Fruit fly (Drosophila melanogaster) whole organism, embryonic: ENCODE data around the gene Ankle2.

ENCODE experiments used
- B-H2 ChIP-seq: fragments of 200-800 bp; sonication (Bioruptor generic); optimal IDR thresholded peaks from 2 replicates; lab custom pipeline; 2018; ENCODE audit warnings: missing biosample characterization, mild to moderate bottlenecking, missing genetic modification characterization
- CG11696 ChIP-seq: fragments of 200-800 bp; sonication (Bioruptor generic); IDR thresholded peaks from 2 replicates; pipeline ENCODE4 v1.3.6; 2022; ENCODE audit warnings: missing biosample characterization, missing genetic modification characterization
- CG12942 ChIP-seq: fragments of 200-800 bp; sonication (Bioruptor generic); optimal IDR thresholded peaks from 3 replicates; lab custom pipeline; 2016; ENCODE audit warnings: missing biosample characterization, missing genetic modification characterization
- CG13624 ChIP-seq: fragments of 200-800 bp; sonication (Bioruptor generic); optimal IDR thresholded peaks from 2 replicates; lab custom pipeline; 2016; ENCODE audit warnings: missing biosample characterization, missing genetic modification characterization
- CG14441 ChIP-seq: fragments of 200-800 bp; sonication (Bioruptor generic); IDR thresholded peaks from 2 replicates; pipeline ENCODE4 v1.3.6; 2022; ENCODE audit warnings: missing biosample characterization, missing genetic modification characterization
- CG15073 ChIP-seq: fragments of 200-800 bp; sonication (Bioruptor generic); optimal IDR thresholded peaks from 2 replicates; lab custom pipeline; 2016; ENCODE audit warnings: missing biosample characterization, missing genetic modification characterization
- CG15514 ChIP-seq: fragments of 200-800 bp; sonication (Bioruptor generic); optimal IDR thresholded peaks from 3 replicates; lab custom pipeline; 2017; ENCODE audit warnings: missing biosample characterization, missing genetic modification characterization, mild to moderate bottlenecking, moderate library complexity, missing genetic modification reagents
- CG15601 ChIP-seq: fragments of 200-800 bp; sonication (Bioruptor generic); optimal IDR thresholded peaks from 3 replicates; lab custom pipeline; 2019; ENCODE audit warnings: missing biosample characterization, mild to moderate bottlenecking, missing genetic modification characterization, moderate library complexity
- CG16813 ChIP-seq: fragments of 200-800 bp; sonication (Bioruptor generic); IDR thresholded peaks from 3 replicates; pipeline ENCODE4 v1.3.6; 2022; ENCODE audit warnings: missing biosample characterization, missing genetic modification characterization; ENCODE audit not compliant: partially characterized antibody
- CG16815 ChIP-seq: fragments of 200-800 bp; sonication (Bioruptor generic); optimal IDR thresholded peaks from 3 replicates; lab custom pipeline; 2017; ENCODE audit warnings: missing biosample characterization, mild to moderate bottlenecking, missing genetic modification characterization
- CG17802 ChIP-seq: fragments of 200-800 bp; sonication (Bioruptor generic); optimal IDR thresholded peaks from 2 replicates; lab custom pipeline; 2018; ENCODE audit warnings: missing biosample characterization, mild to moderate bottlenecking, missing genetic modification characterization, moderate library complexity
- CG18476 ChIP-seq: fragments of 200-800 bp; sonication (Bioruptor generic); optimal IDR thresholded peaks from 2 replicates; lab custom pipeline; 2016; ENCODE audit warnings: missing biosample characterization, mild to moderate bottlenecking, missing genetic modification characterization
- CG18599 ChIP-seq: fragments of 200-800 bp; sonication (Bioruptor generic); optimal IDR thresholded peaks from 3 replicates; lab custom pipeline; 2017; ENCODE audit warnings: missing biosample characterization, missing genetic modification characterization, mild to moderate bottlenecking, moderate library complexity, missing genetic modification reagents
- CG2678 ChIP-seq: fragments of 200-800 bp; sonication (Bioruptor generic); optimal IDR thresholded peaks from 3 replicates; lab custom pipeline; 2019; ENCODE audit warnings: missing biosample characterization, mild to moderate bottlenecking, missing genetic modification characterization, moderate library complexity
- CG3065 ChIP-seq: fragments of 200-800 bp; sonication (Bioruptor generic); optimal IDR thresholded peaks from 2 replicates; lab custom pipeline; 2016; ENCODE audit warnings: missing biosample characterization, missing genetic modification characterization
- CG32767 ChIP-seq: fragments of 200-800 bp; sonication (Bioruptor generic); IDR thresholded peaks from 2 replicates; pipeline ENCODE4 v1.3.6; 2022; ENCODE audit warnings: missing biosample characterization, missing genetic modification characterization
- CG33557 ChIP-seq: fragments of 200-800 bp; sonication (Bioruptor generic); optimal IDR thresholded peaks from 2 replicates; lab custom pipeline; 2019; ENCODE audit warnings: missing biosample characterization, mild to moderate bottlenecking, missing genetic modification characterization, moderate library complexity
- CG3838 ChIP-seq: fragments of 200-800 bp; sonication (Bioruptor generic); optimal IDR thresholded peaks from 3 replicates; lab custom pipeline; 2016; ENCODE audit warnings: missing biosample characterization, missing genetic modification characterization
- CG4617 ChIP-seq: fragments of 200-800 bp; sonication (Bioruptor generic); optimal IDR thresholded peaks from 3 replicates; lab custom pipeline; 2016; ENCODE audit warnings: missing biosample characterization, missing genetic modification characterization, borderline replicate concordance
- CG6175 ChIP-seq: fragments of 200-800 bp; sonication (Bioruptor generic); IDR thresholded peaks from 3 replicates; pipeline ENCODE4 v1.3.6; 2022; ENCODE audit warnings: missing biosample characterization, missing genetic modification characterization
- CG6765 ChIP-seq: fragments of 200-800 bp; sonication (Bioruptor generic); optimal IDR thresholded peaks from 3 replicates; lab custom pipeline; 2017; ENCODE audit warnings: missing biosample characterization, mild to moderate bottlenecking, missing genetic modification characterization
- CG7928 ChIP-seq: fragments of 200-800 bp; sonication (Bioruptor generic); optimal IDR thresholded peaks from 2 replicates; lab custom pipeline; 2017; ENCODE audit warnings: missing biosample characterization, mild to moderate bottlenecking, missing genetic modification characterization
- CHES-1-like ChIP-seq: fragments of 200-800 bp; sonication (Bioruptor generic); optimal IDR thresholded peaks from 2 replicates; lab custom pipeline; 2016; ENCODE audit warnings: missing biosample characterization, missing genetic modification characterization
- Drgx ChIP-seq: fragments of 200-800 bp; sonication (Bioruptor generic); IDR thresholded peaks from 2 replicates; pipeline ENCODE4 v1.3.6; 2022; ENCODE audit warnings: missing biosample characterization, missing genetic modification characterization
- E2f2 ChIP-seq: fragments of 200-800 bp; sonication (Bioruptor generic); IDR thresholded peaks from 2 replicates; pipeline ENCODE4 v1.3.6; 2022; ENCODE audit warnings: missing biosample characterization, missing genetic modification characterization
- GATAe ChIP-seq: fragments of 200-800 bp; sonication (Bioruptor generic); conservative IDR thresholded peaks from 2 replicates; pipeline ENCODE4 v1.3.6; 2022; ENCODE audit warnings: missing biosample characterization, missing genetic modification characterization
- HmgD ChIP-seq: fragments of 200-800 bp; sonication (Bioruptor generic); optimal IDR thresholded peaks from 3 replicates; lab custom pipeline; 2016; ENCODE audit warnings: missing biosample characterization, missing genetic modification characterization
- Med ChIP-seq: fragments of 200-800 bp; sonication (Bioruptor generic); peaks from one replicate; lab custom pipeline; 2016; ENCODE audit warnings: missing biosample characterization, missing genetic modification characterization, mild to moderate bottlenecking, inconsistent platforms, moderate library complexity
- Myb ChIP-seq: fragments of 200-800 bp; sonication (Bioruptor generic); optimal IDR thresholded peaks from 2 replicates; lab custom pipeline; 2016; ENCODE audit warnings: missing biosample characterization, missing genetic modification characterization
- Six4 ChIP-seq: fragments of 200-800 bp; sonication (Bioruptor generic); optimal IDR thresholded peaks from 2 replicates; lab custom pipeline; 2016; ENCODE audit warnings: missing biosample characterization, missing genetic modification characterization
- Sry-β ChIP-seq: fragments of 200-800 bp; sonication (Bioruptor generic); optimal IDR thresholded peaks from 2 replicates; lab custom pipeline; 2018; ENCODE audit warnings: missing biosample characterization, mild to moderate bottlenecking, missing genetic modification characterization, moderate library complexity
- ac ChIP-seq: fragments of 200-800 bp; sonication (Bioruptor generic); optimal IDR thresholded peaks from 3 replicates; lab custom pipeline; 2017; ENCODE audit warnings: missing biosample characterization, mild to moderate bottlenecking, missing genetic modification characterization
- al ChIP-seq: fragments of 200-800 bp; sonication (Bioruptor generic); IDR thresholded peaks from 2 replicates; pipeline ENCODE4 v1.3.6; 2022; ENCODE audit warnings: missing biosample characterization, missing genetic modification characterization
- bab2 ChIP-seq: fragments of 200-800 bp; sonication (Bioruptor generic); optimal IDR thresholded peaks from 2 replicates; lab custom pipeline; 2016; ENCODE audit warnings: missing biosample characterization, missing genetic modification characterization
- bcd ChIP-seq: fragments of 200-800 bp; sonication (Bioruptor generic); optimal IDR thresholded peaks from 2 replicates; lab custom pipeline; 2017; ENCODE audit warnings: missing biosample characterization, mild to moderate bottlenecking, missing genetic modification characterization
- cato ChIP-seq: fragments of 200-800 bp; sonication (Bioruptor generic); optimal IDR thresholded peaks from 2 replicates; lab custom pipeline; 2016; ENCODE audit warnings: missing biosample characterization, missing genetic modification characterization, borderline replicate concordance
- chif ChIP-seq, 2 experiments: fragments of 200-800 bp; sonication (Bioruptor generic); optimal IDR thresholded peaks; 3 replicates each; lab custom pipeline; 2016; ENCODE audit warnings: missing biosample characterization in 2 of 2, missing genetic modification characterization in 2 of 2
- ci ChIP-seq: fragments of 200-800 bp; sonication (Bioruptor generic); IDR thresholded peaks from 3 replicates; pipeline ENCODE4 v1.3.6; 2022; ENCODE audit warnings: missing biosample characterization, missing genetic modification characterization
- croc ChIP-seq: fragments of 200-800 bp; sonication (Bioruptor generic); conservative IDR thresholded peaks from 3 replicates; pipeline ENCODE4 v1.3.6; 2022; ENCODE audit warnings: missing biosample characterization, missing genetic modification characterization
- dmrt99B ChIP-seq: fragments of 200-800 bp; sonication (Bioruptor generic); optimal IDR thresholded peaks from 2 replicates; lab custom pipeline; 2018; ENCODE audit warnings: missing biosample characterization, mild to moderate bottlenecking, missing genetic modification characterization, moderate library complexity
- ems ChIP-seq: fragments of 200-800 bp; sonication (Bioruptor generic); optimal IDR thresholded peaks from 3 replicates; lab custom pipeline; 2016; ENCODE audit warnings: missing biosample characterization, missing genetic modification characterization
- h ChIP-seq: fragments of >200 bp; optimal IDR thresholded peaks from 2 replicates; lab custom pipeline; 2017
- ham ChIP-seq: fragments of 200-800 bp; sonication (Bioruptor generic); IDR thresholded peaks from 2 replicates; pipeline ENCODE4 v1.3.6; 2022; ENCODE audit warnings: missing biosample characterization, missing genetic modification characterization
- hbn ChIP-seq: fragments of 200-800 bp; sonication (Bioruptor generic); IDR thresholded peaks from 2 replicates; pipeline ENCODE4 v1.3.6; 2022; ENCODE audit warnings: missing biosample characterization, missing genetic modification characterization; ENCODE audit not compliant: partially characterized antibody
- inv ChIP-seq: fragments of 200-800 bp; sonication (Bioruptor generic); IDR thresholded peaks from 2 replicates; pipeline ENCODE4 v1.3.6; 2022; ENCODE audit warnings: missing biosample characterization, missing genetic modification characterization; ENCODE audit not compliant: partially characterized antibody
- otp ChIP-seq: fragments of 200-800 bp; sonication (Bioruptor generic); IDR thresholded peaks from 3 replicates; pipeline ENCODE4, ENCODE4 v1.3.6; 2022; ENCODE audit warnings: missing biosample characterization, missing genetic modification characterization
- pb ChIP-seq: fragments of 200-800 bp; sonication (Bioruptor generic); optimal IDR thresholded peaks from 3 replicates; lab custom pipeline; 2016; ENCODE audit warnings: missing biosample characterization, missing genetic modification characterization
- pho ChIP-seq: fragments of 200-800 bp; sonication (Bioruptor generic); optimal IDR thresholded peaks from 2 replicates; lab custom pipeline; 2016; ENCODE audit warnings: missing biosample characterization, missing genetic modification characterization
- tup ChIP-seq: fragments of 200-800 bp; sonication (Bioruptor generic); optimal IDR thresholded peaks from 2 replicates; lab custom pipeline; 2016; ENCODE audit warnings: missing biosample characterization, mild to moderate bottlenecking, missing genetic modification characterization, moderate library complexity
- wdn ChIP-seq: fragments of 200-800 bp; sonication (Bioruptor generic); IDR thresholded peaks from 2 replicates; pipeline ENCODE4 v1.3.6; 2022; ENCODE audit warnings: missing biosample characterization, missing genetic modification characterization
- wek ChIP-seq: fragments of 200-800 bp; sonication (Bioruptor generic); optimal IDR thresholded peaks from 3 replicates; lab custom pipeline; 2018; ENCODE audit warnings: missing biosample characterization, mild to moderate bottlenecking, missing genetic modification characterization, moderate library complexity

Gene Ankle2

DNA sequence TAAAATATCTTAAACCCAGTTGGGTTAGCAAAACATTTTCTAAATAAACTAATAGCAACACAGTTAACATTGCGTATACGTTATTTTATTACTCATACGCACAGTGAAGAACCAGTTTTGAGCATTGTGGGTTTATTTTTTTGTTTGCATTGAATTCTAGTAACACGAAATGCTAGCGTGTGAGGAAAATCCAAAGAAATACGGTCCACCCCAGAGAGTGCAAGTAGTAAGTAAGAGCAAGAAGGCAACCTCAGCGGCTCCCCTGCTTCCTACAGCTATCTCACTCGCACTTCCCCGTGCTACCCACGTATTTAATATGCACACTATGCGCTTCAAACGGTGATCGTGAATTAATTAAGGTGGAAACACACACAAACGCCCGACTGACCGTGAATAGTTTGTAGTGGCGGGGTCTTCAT lies 46.0 kb upstream of the Ankle2 start (continued):
- TF ChIP-seq inv (GFP tag; lab: Robert Waterston, UW), result no peak
- peak; percentile 82 for TF ChIP-seq bab2
- peak; percentile 69 for TF ChIP-seq al (GFP tag; lab: Robert Waterston, UW)
- peak; percentile 68 to 78 for TF ChIP-seq chif (GFP tag; optimal IDR thresholded peaks at IDR 0.05; lab: Kevin White, UChicago)
- peak; percentile 57 for TF ChIP-seq B-H2 (GFP tag; lab: Kevin White, UChicago)
- peak; percentile 52 for TF ChIP-seq E2f2
- TF ChIP-seq CG16813 (GFP tag; lab: Robert Waterston, UW), result no peak
- peak; percentile 74 for TF ChIP-seq ci (GFP tag; lab: Robert Waterston, UW)
- peak; percentile 74 for TF ChIP-seq wdn
- TF ChIP-seq CG15601 (tag; lab: Kevin White, UChicago), result peak; percentile 73
- TF ChIP-seq tup, result no peak
- TF ChIP-seq CG11696 (GFP tag; lab: Robert Waterston, UW), result peak; percentile 54; the same call in 1 of the 2 replicates
- no peak for TF ChIP-seq Sry-β (GFP tag; lab: Kevin White, UChicago)
- peak; percentile 85 for TF ChIP-seq bcd (GFP tag; lab: Kevin White, UChicago)
- TF ChIP-seq Myb, result peak; percentile 64
- TF ChIP-seq CG16815 (GFP tag; lab: Kevin White, UChicago), result peak; percentile 62
- peak; percentile 43; the same call in 1 of the 3 replicates for TF ChIP-seq CG6175 (GFP tag; lab: Robert Waterston, UW)
- TF ChIP-seq ac (GFP tag; lab: Kevin White, UChicago), result peak; percentile 48
- TF ChIP-seq CG17802, result peak; percentile 47
- peak; percentile 84 for TF ChIP-seq CG15514 (GFP tag; lab: Kevin White, UChicago)
- TF ChIP-seq CG18476 (GFP tag; lab: Kevin White, UChicago), result peak; percentile 74
- TF ChIP-seq cato (GFP tag; lab: Kevin White, UChicago), result peak; percentile 42
- no peak for TF ChIP-seq ham (GFP tag; lab: Robert Waterston, UW)
- TF ChIP-seq CG4617, result peak; percentile 29
- peak; percentile 72 for TF ChIP-seq Six4 (GFP tag; lab: Kevin White, UChicago)
- TF ChIP-seq pho (GFP tag; lab: Kevin White, UChicago), result peak; percentile 81
- peak; percentile 65 for TF ChIP-seq CG12942
- TF ChIP-seq otp (GFP tag; lab: Robert Waterston, UW), result 0 out of 3 replicates have a peak, but pooled peaks have one; percentile 44
- TF ChIP-seq croc, result peak; percentile 50; the same call in 2 of the 3 replicates
- peak; percentile 93 for TF ChIP-seq Drgx (GFP tag; lab: Robert Waterston, UW)
- peak; percentile 81 for TF ChIP-seq CHES-1-like (GFP tag; lab: Kevin White, UChicago)
- TF ChIP-seq CG2678, result peak; percentile 94
- peak; percentile 89 for TF ChIP-seq CG6765
- TF ChIP-seq ems (GFP tag; lab: Kevin White, UChicago), result peak; percentile 80
- peak; percentile 98 for TF ChIP-seq Med (GFP tag; lab: Kevin White, UChicago)
- peak; percentile 93 for TF ChIP-seq dmrt99B (tag; lab: Kevin White, UChicago)
- TF ChIP-seq CG7928 (GFP tag; lab: Kevin White, UChicago), result peak; percentile 48
- TF ChIP-seq GATAe, result no peak
- TF ChIP-seq wek (GFP tag; lab: Kevin White, UChicago), result peak; percentile 82
- TF ChIP-seq CG33557, result peak; percentile 0
- TF ChIP-seq CG18599, result peak; percentile 92
- TF ChIP-seq CG15073 (GFP tag; lab: Kevin White, UChicago), result peak; percentile 37
- peak; percentile 42 for TF ChIP-seq HmgD (GFP tag; lab: Kevin White, UChicago)
- peak; percentile 88 for TF ChIP-seq pb (GFP tag; lab: Kevin White, UChicago)
- TF ChIP-seq CG14441 (GFP tag; lab: Robert Waterston, UW), result peak; percentile 77
- TF ChIP-seq CG3838 (GFP tag; lab: Kevin White, UChicago), result peak; percentile 37
- TF ChIP-seq CG32767, result peak; percentile 54
- TF ChIP-seq CG13624 (GFP tag; lab: Kevin White, UChicago), result peak; percentile 80
- peak; percentile 46 for TF ChIP-seq CG3065 (GFP tag; lab: Kevin White, UChicago)
- TF ChIP-seq hbn (GFP tag; lab: Robert Waterston, UW), result no peak
- no peak for TF ChIP-seq h (lab: Kevin White, UChicago)
